Fruit fly (Drosophila melanogaster): Measurements from ENCODE around the gene CG33170.

The CG33170 gene

DNA sequence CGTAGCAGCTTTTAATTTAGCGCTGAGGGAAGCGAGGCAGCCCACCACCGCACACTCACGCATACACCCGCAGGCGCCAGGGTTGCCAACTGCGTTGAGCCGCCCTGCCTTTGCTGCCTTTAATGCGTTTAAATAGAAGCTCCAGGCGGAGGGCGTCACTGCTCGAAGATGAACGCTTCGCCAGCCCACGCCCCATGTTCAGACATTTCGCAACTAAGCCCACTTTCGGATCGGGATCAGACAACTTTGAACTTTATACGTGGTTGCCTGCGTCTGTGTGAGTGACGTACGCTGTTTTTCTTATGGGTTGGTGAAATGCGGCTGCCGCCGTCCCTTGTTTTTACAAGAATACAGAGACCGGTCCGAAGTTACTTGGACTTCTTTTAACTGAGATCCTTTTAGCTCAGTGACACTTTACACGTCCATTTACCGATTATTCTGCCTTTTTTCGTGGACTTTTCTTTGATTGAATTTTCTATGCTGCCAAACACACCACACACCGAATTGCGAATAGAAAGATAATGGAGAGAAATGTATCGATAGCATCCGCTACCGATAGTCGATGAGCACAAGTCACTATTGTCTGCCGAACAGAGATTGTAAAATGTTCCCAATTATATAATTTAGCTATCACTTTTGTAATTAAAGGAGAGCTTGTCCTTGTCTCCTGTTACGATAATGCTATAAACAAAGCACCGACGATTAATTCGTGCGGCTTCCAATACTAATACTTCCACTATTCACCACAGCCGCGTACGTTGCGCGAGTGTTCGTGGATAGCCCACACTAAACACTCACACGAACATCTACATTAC is 6.8 kb downstream of the CG33170 start (continued):
- no peak for TF ChIP-seq Vsx1 (GFP tag; optimal IDR thresholded peaks at IDR 0.05)
- no peak for TF ChIP-seq CG11723 (GFP tag; optimal IDR thresholded peaks at IDR 0.05)
- TF ChIP-seq CG14667 (GFP tag; IDR thresholded peaks at IDR 0.05) = no peak
- no peak for TF ChIP-seq BtbVII (GFP tag; optimal IDR thresholded peaks at IDR 0.05)
- no peak for TF ChIP-seq CG7271 (tag; optimal IDR thresholded peaks at IDR 0.05)
- TF ChIP-seq CG11093 (GFP tag; IDR thresholded peaks at IDR 0.05) = no peak
- peak; percentile 69 for TF ChIP-seq BEAF-32 (GFP tag; optimal IDR thresholded peaks at IDR 0.05)
- no peak for TF ChIP-seq CG6813 (GFP tag; optimal IDR thresholded peaks at IDR 0.05)
- TF ChIP-seq wdn (GFP tag; IDR thresholded peaks at IDR 0.05) = 0 out of 2 replicates have a peak, but pooled peaks have one; percentile 12
- no peak for TF ChIP-seq CG1024 (GFP tag; IDR thresholded peaks at IDR 0.05)
- TF ChIP-seq E2f1 (GFP tag; IDR thresholded peaks at IDR 0.05) = no peak
- peak; percentile 74 for TF ChIP-seq amos (GFP tag; IDR thresholded peaks at IDR 0.05; ENCODE audit: partially characterized antibody)
- no peak for TF ChIP-seq CG8290 (GFP tag; optimal IDR thresholded peaks at IDR 0.05)
- TF ChIP-seq CG8290 (tag; optimal IDR thresholded peaks at IDR 0.05) = peak in 1 of 2 experiments; percentile 51
- TF ChIP-seq dpn (GFP tag; optimal IDR thresholded peaks at IDR 0.05) = no peak
- no peak for TF ChIP-seq ap (GFP tag; IDR thresholded peaks at IDR 0.05)
- no peak for TF ChIP-seq Optix (GFP tag; IDR thresholded peaks at IDR 0.05)
- TF ChIP-seq dan (GFP tag; IDR thresholded peaks at IDR 0.05) = no peak
- TF ChIP-seq sna (GFP tag; IDR thresholded peaks at IDR 0.05; ENCODE audit: partially characterized antibody) = peak; percentile 34
- no peak for TF ChIP-seq CG9215 (GFP tag; IDR thresholded peaks at IDR 0.05)
- no peak for TF ChIP-seq tin (GFP tag; optimal IDR thresholded peaks at IDR 0.05)
- no peak for TF ChIP-seq gem (tag; optimal IDR thresholded peaks at IDR 0.05)
- TF ChIP-seq B-H2 (GFP tag; optimal IDR thresholded peaks at IDR 0.05) = no peak
- no peak for TF ChIP-seq CG17568 (GFP tag; optimal IDR thresholded peaks at IDR 0.05)
- TF ChIP-seq z (GFP tag; IDR thresholded peaks at IDR 0.05) = no peak
- no peak for TF ChIP-seq stwl (tag; optimal IDR thresholded peaks at IDR 0.05)
- no peak for TF ChIP-seq ham (GFP tag; IDR thresholded peaks at IDR 0.05)
- TF ChIP-seq hbn (GFP tag; IDR thresholded peaks at IDR 0.05; ENCODE audit: partially characterized antibody) = peak; percentile 37
- TF ChIP-seq CG12155 (GFP tag; optimal IDR thresholded peaks at IDR 0.05) = no peak
- no peak for TF ChIP-seq Atf6 (GFP tag; IDR thresholded peaks at IDR 0.05)
- TF ChIP-seq sob (GFP tag; IDR thresholded peaks at IDR 0.05) = peak; percentile 14; the same call in 1 of the 2 replicates
- no peak for TF ChIP-seq CG1233 (GFP tag; optimal IDR thresholded peaks at IDR 0.05)
- peak; percentile 41; the same call in 1 of the 2 replicates for TF ChIP-seq CG11247 (GFP tag; IDR thresholded peaks at IDR 0.05)
- peak; percentile 64 for TF ChIP-seq CG4617 (GFP tag; optimal IDR thresholded peaks at IDR 0.05; ENCODE audit: borderline replicate concordance)
- no peak for TF ChIP-seq pum (GFP tag; optimal IDR thresholded peaks at IDR 0.05)
- no peak for TF ChIP-seq fru (optimal IDR thresholded peaks at IDR 0.05)
- TF ChIP-seq Mad (GFP tag; optimal IDR thresholded peaks at IDR 0.05) = no peak
- TF ChIP-seq D19B (GFP tag; optimal IDR thresholded peaks at IDR 0.05) = no peak
- TF ChIP-seq mirr (GFP tag; optimal IDR thresholded peaks at IDR 0.05) = no peak
- peak; percentile 6 for TF ChIP-seq CG7928 (GFP tag; optimal IDR thresholded peaks at IDR 0.05)
- TF ChIP-seq Six4 (GFP tag; optimal IDR thresholded peaks at IDR 0.05) = no peak
- no peak for TF ChIP-seq CG17802 (tag; optimal IDR thresholded peaks at IDR 0.05)
- TF ChIP-seq CG10959 (GFP tag; IDR thresholded peaks at IDR 0.05) = no peak
- no peak for TF ChIP-seq NfI (GFP tag; optimal IDR thresholded peaks at IDR 0.05)
- TF ChIP-seq CG15514 (GFP tag; optimal IDR thresholded peaks at IDR 0.05) = peak; percentile 11
- no peak for TF ChIP-seq disco-r (GFP tag; optimal IDR thresholded peaks at IDR 0.05)
- TF ChIP-seq Dip3 (GFP tag; optimal IDR thresholded peaks at IDR 0.05) = no peak
- TF ChIP-seq crc (GFP tag; optimal IDR thresholded peaks at IDR 0.05) = no peak
- no peak for TF ChIP-seq pb (GFP tag; optimal IDR thresholded peaks at IDR 0.05)
- no peak for TF ChIP-seq gsb (GFP tag; IDR thresholded peaks at IDR 0.05)
- no peak for TF ChIP-seq CG5245 (GFP tag; optimal IDR thresholded peaks at IDR 0.05)

All from whole organism, embryonic.